Fruit fly (Drosophila melanogaster) whole organism, embryonic: ENCODE results near the gene arm.
A peak's percentile ranks its signal among the peaks of the same experiment; 100 is the strongest.

ENCODE experiments used
- B-H1 ChIP-seq: fragments of 200-800 bp; sonication (Bioruptor generic); IDR thresholded peaks from 3 replicates; pipeline ENCODE4 v1.3.6; 2022; ENCODE audit warnings: missing biosample characterization, missing genetic modification characterization
- BEAF-32 ChIP-seq: fragments of 200-800 bp; sonication (Bioruptor generic); optimal IDR thresholded peaks from 3 replicates; lab custom pipeline; 2017; ENCODE audit warnings: missing biosample characterization, missing genetic modification characterization, mild to moderate bottlenecking, moderate library complexity, missing genetic modification reagents
- CG10147 ChIP-seq: fragments of 200-800 bp; sonication (Bioruptor generic); optimal IDR thresholded peaks from 2 replicates; lab custom pipeline; 2019; ENCODE audit warnings: missing biosample characterization, mild to moderate bottlenecking, missing genetic modification characterization, moderate library complexity
- CG10267 ChIP-seq: fragments of 200-800 bp; sonication (Bioruptor generic); optimal IDR thresholded peaks from 2 replicates; lab custom pipeline; 2018; ENCODE audit warnings: missing biosample characterization, mild to moderate bottlenecking, missing genetic modification characterization, moderate library complexity
- CG11560 ChIP-seq: fragments of 200-800 bp; sonication (Bioruptor generic); IDR thresholded peaks from 3 replicates; pipeline ENCODE4 v1.3.6; 2022; ENCODE audit warnings: missing biosample characterization, missing genetic modification characterization
- CG16779 ChIP-seq: fragments of 200-800 bp; sonication (Bioruptor generic); IDR thresholded peaks from 2 replicates; pipeline ENCODE4 v1.3.6; 2022; ENCODE audit warnings: missing biosample characterization, missing genetic modification characterization
- CG1792 ChIP-seq: fragments of 200-800 bp; sonication (Bioruptor generic); optimal IDR thresholded peaks from 2 replicates; lab custom pipeline; 2016; ENCODE audit warnings: missing biosample characterization, missing genetic modification characterization
- CG2116 ChIP-seq: fragments of 200-800 bp; sonication (Bioruptor generic); optimal IDR thresholded peaks from 3 replicates; lab custom pipeline; 2018; ENCODE audit warnings: missing biosample characterization, mild to moderate bottlenecking, missing genetic modification characterization
- CG30403 ChIP-seq: fragments of 200-800 bp; sonication (Bioruptor generic); optimal IDR thresholded peaks from 3 replicates; lab custom pipeline; 2016; ENCODE audit warnings: missing biosample characterization, missing genetic modification characterization
- CG3726 ChIP-seq: fragments of 200-800 bp; sonication (Bioruptor generic); IDR thresholded peaks from 3 replicates; pipeline ENCODE4, ENCODE4 v1.3.6; 2022; ENCODE audit warnings: missing biosample characterization, missing genetic modification characterization
- CG4617 ChIP-seq: fragments of 200-800 bp; sonication (Bioruptor generic); optimal IDR thresholded peaks from 3 replicates; lab custom pipeline; 2016; ENCODE audit warnings: missing biosample characterization, missing genetic modification characterization, borderline replicate concordance
- CG6791 ChIP-seq: fragments of 200-800 bp; sonication (Bioruptor generic); IDR thresholded peaks from 3 replicates; pipeline ENCODE4 v1.3.6; 2022; ENCODE audit warnings: missing biosample characterization, missing genetic modification characterization; ENCODE audit not compliant: partially characterized antibody
- CG7271 ChIP-seq: fragments of 200-800 bp; sonication (Bioruptor generic); optimal IDR thresholded peaks from 2 replicates; lab custom pipeline; 2018; ENCODE audit warnings: missing biosample characterization, mild to moderate bottlenecking, missing genetic modification characterization, moderate library complexity
- CG7928 ChIP-seq: fragments of 200-800 bp; sonication (Bioruptor generic); optimal IDR thresholded peaks from 2 replicates; lab custom pipeline; 2017; ENCODE audit warnings: missing biosample characterization, mild to moderate bottlenecking, missing genetic modification characterization
- Eip74EF ChIP-seq, 2 experiments: fragments of 200-800 bp in 1 of 2; fragments of >200 bp in 1 of 2; sonication (Bioruptor generic) in 1 of 2; optimal IDR thresholded peaks; 2 replicates each; lab custom pipeline; 2017 to 2019; ENCODE audit warnings: missing biosample characterization in 2 of 2, missing genetic modification characterization in 2 of 2, mild to moderate bottlenecking in 1 of 2, moderate library complexity in 1 of 2
- HLH54F ChIP-seq: fragments of 200-800 bp; sonication (Bioruptor generic); optimal IDR thresholded peaks from 3 replicates; lab custom pipeline; 2016; ENCODE audit warnings: missing biosample characterization, missing genetic modification characterization
- Hey ChIP-seq: fragments of 200-800 bp; sonication (Bioruptor generic); optimal IDR thresholded peaks from 3 replicates; lab custom pipeline; 2018; ENCODE audit warnings: missing biosample characterization, mild to moderate bottlenecking, missing genetic modification characterization
- Hr39 ChIP-seq: fragments of >200 bp; optimal IDR thresholded peaks from 2 replicates; lab custom pipeline; 2017
- Hsf ChIP-seq: fragments of 200-800 bp; sonication (Bioruptor generic); optimal IDR thresholded peaks from 3 replicates; lab custom pipeline; 2016; ENCODE audit warnings: missing biosample characterization, missing genetic modification characterization
- Lhr ChIP-seq: fragments of 200-800 bp; sonication (Bioruptor generic); optimal IDR thresholded peaks from 3 replicates; lab custom pipeline; 2017; ENCODE audit warnings: mild to moderate bottlenecking, missing biosample characterization, missing genetic modification reagents, missing genetic modification characterization
- MESR4 ChIP-seq: fragments of 200-800 bp; sonication (Bioruptor generic); optimal IDR thresholded peaks from 2 replicates; lab custom pipeline; 2018; ENCODE audit warnings: missing biosample characterization, mild to moderate bottlenecking, missing genetic modification characterization, moderate library complexity
- MTF-1 ChIP-seq: fragments of 200-800 bp; sonication (Bioruptor generic); optimal IDR thresholded peaks from 2 replicates; lab custom pipeline; 2018; ENCODE audit warnings: missing biosample characterization, mild to moderate bottlenecking, missing genetic modification characterization, borderline replicate concordance
- Myb ChIP-seq: fragments of 200-800 bp; sonication (Bioruptor generic); optimal IDR thresholded peaks from 2 replicates; lab custom pipeline; 2016; ENCODE audit warnings: missing biosample characterization, missing genetic modification characterization
- Pdp1 ChIP-seq, 2 experiments: fragments of 200-800 bp; sonication (Bioruptor generic); optimal IDR thresholded peaks; 3 replicates each; lab custom pipeline; 2016; ENCODE audit warnings: missing biosample characterization in 2 of 2, missing genetic modification characterization in 2 of 2, mild to moderate bottlenecking in 1 of 2, moderate library complexity in 1 of 2
- Scr ChIP-seq: fragments of 200-800 bp; sonication (Bioruptor generic); IDR thresholded peaks from 2 replicates; pipeline ENCODE4 v1.3.6; 2022; ENCODE audit warnings: missing biosample characterization, missing genetic modification characterization; ENCODE audit not compliant: partially characterized antibody
- Sin3A ChIP-seq: fragments of >200 bp; optimal IDR thresholded peaks from 2 replicates; lab custom pipeline; 2018
- Sry-δ ChIP-seq: fragments of 200-800 bp; sonication (Bioruptor generic); optimal IDR thresholded peaks from 2 replicates; lab custom pipeline; 2016; ENCODE audit warnings: missing biosample characterization, missing genetic modification characterization
- Tbp ChIP-seq: fragments of >200 bp; optimal IDR thresholded peaks from 2 replicates; lab custom pipeline; 2018; ENCODE audit warnings: missing biosample characterization, missing genetic modification characterization
- ac ChIP-seq: fragments of 200-800 bp; sonication (Bioruptor generic); optimal IDR thresholded peaks from 3 replicates; lab custom pipeline; 2017; ENCODE audit warnings: missing biosample characterization, mild to moderate bottlenecking, missing genetic modification characterization
- amos ChIP-seq: fragments of 200-800 bp; sonication (Bioruptor generic); IDR thresholded peaks from 2 replicates; pipeline ENCODE4 v1.3.6; 2022; ENCODE audit warnings: missing biosample characterization, missing genetic modification characterization; ENCODE audit not compliant: partially characterized antibody
- ci ChIP-seq: fragments of 200-800 bp; sonication (Bioruptor generic); IDR thresholded peaks from 3 replicates; pipeline ENCODE4 v1.3.6; 2022; ENCODE audit warnings: missing biosample characterization, missing genetic modification characterization
- crp ChIP-seq, 2 experiments: fragments of 200-800 bp; sonication (Bioruptor generic); optimal IDR thresholded peaks; 2 replicates in 1 of 2; 3 replicates in 1 of 2; lab custom pipeline; 2017; ENCODE audit warnings: missing biosample characterization in 2 of 2, missing genetic modification characterization in 2 of 2, mild to moderate bottlenecking in 1 of 2, moderate library complexity in 1 of 2
- da ChIP-seq: fragments of 200-800 bp; sonication (Bioruptor generic); optimal IDR thresholded peaks from 2 replicates; lab custom pipeline; 2016; ENCODE audit warnings: missing biosample characterization, missing genetic modification characterization
- disco-r ChIP-seq: fragments of 200-800 bp; sonication (Bioruptor generic); optimal IDR thresholded peaks from 2 replicates; lab custom pipeline; 2016; ENCODE audit warnings: missing biosample characterization, missing genetic modification characterization
- fru ChIP-seq: fragments of >200 bp; optimal IDR thresholded peaks from 2 replicates; lab custom pipeline; 2017
- ftz-f1 ChIP-seq: fragments of 200-800 bp; sonication (Bioruptor generic); optimal IDR thresholded peaks from 2 replicates; lab custom pipeline; 2016; ENCODE audit warnings: missing biosample characterization, missing genetic modification characterization
- nau ChIP-seq: fragments of 200-800 bp; sonication (Bioruptor generic); optimal IDR thresholded peaks from 3 replicates; lab custom pipeline; 2017; ENCODE audit warnings: missing biosample characterization, mild to moderate bottlenecking, missing genetic modification characterization, missing genetic modification reagents
- nerfin-2 ChIP-seq: fragments of 200-800 bp; sonication (Bioruptor generic); IDR thresholded peaks from 2 replicates; pipeline ENCODE4 v1.3.6; 2022; ENCODE audit warnings: missing biosample characterization, missing genetic modification characterization; ENCODE audit not compliant: partially characterized antibody
- pan ChIP-seq, 4 experiments: fragments of >200 bp in 3 of 4; fragments of 200-800 bp in 1 of 4; sonication (Bioruptor generic) in 1 of 4; optimal IDR thresholded peaks in 3 of 4; IDR thresholded peaks in 1 of 4; 2 replicates each; pipeline versions ENCODE4 v1.3.6 to Lab custom; 2017 to 2022; ENCODE audit warnings: missing biosample characterization in 2 of 4, missing genetic modification characterization in 2 of 4, mixed read lengths in 1 of 4
- pb ChIP-seq: fragments of 200-800 bp; sonication (Bioruptor generic); optimal IDR thresholded peaks from 3 replicates; lab custom pipeline; 2016; ENCODE audit warnings: missing biosample characterization, missing genetic modification characterization
- pfk ChIP-seq: fragments of 200-800 bp; sonication (Bioruptor generic); optimal IDR thresholded peaks from 2 replicates; lab custom pipeline; 2018; ENCODE audit warnings: missing biosample characterization, mild to moderate bottlenecking, missing genetic modification characterization, moderate library complexity
- schlank ChIP-seq: fragments of 200-800 bp; sonication (Bioruptor generic); optimal IDR thresholded peaks from 2 replicates; lab custom pipeline; 2018; ENCODE audit warnings: missing biosample characterization, mild to moderate bottlenecking, missing genetic modification characterization
- sd ChIP-seq: fragments of 200-800 bp; sonication (Bioruptor generic); optimal IDR thresholded peaks from 3 replicates; lab custom pipeline; 2018; ENCODE audit warnings: missing biosample characterization, mild to moderate bottlenecking, missing genetic modification characterization, moderate library complexity
- sisA ChIP-seq: fragments of 200-800 bp; sonication (Bioruptor generic); IDR thresholded peaks from 2 replicates; pipeline ENCODE4 v1.3.6; 2022; ENCODE audit warnings: missing biosample characterization, missing genetic modification characterization
- slp2 ChIP-seq: fragments of 200-800 bp; sonication (Bioruptor generic); optimal IDR thresholded peaks from 2 replicates; lab custom pipeline; 2016; ENCODE audit warnings: missing biosample characterization, missing genetic modification characterization
- sna ChIP-seq: fragments of 200-800 bp; sonication (Bioruptor generic); IDR thresholded peaks from 2 replicates; pipeline ENCODE4 v1.3.6; 2022; ENCODE audit warnings: missing biosample characterization, missing genetic modification characterization; ENCODE audit not compliant: partially characterized antibody
- ssp ChIP-seq: fragments of 200-800 bp; sonication (Bioruptor generic); IDR thresholded peaks from 2 replicates; pipeline ENCODE4 v1.3.6; 2022; ENCODE audit warnings: missing biosample characterization, missing genetic modification characterization
- unc-4 ChIP-seq: fragments of 200-800 bp; sonication (Bioruptor generic); IDR thresholded peaks from 2 replicates; pipeline ENCODE4 v1.3.6; 2022; ENCODE audit warnings: missing biosample characterization, missing genetic modification characterization; ENCODE audit not compliant: partially characterized antibody
- z ChIP-seq: fragments of 200-800 bp; sonication (Bioruptor generic); IDR thresholded peaks from 3 replicates; pipeline ENCODE4 v1.3.6; 2022; ENCODE audit warnings: missing biosample characterization, missing genetic modification characterization

Gene arm

DNA sequence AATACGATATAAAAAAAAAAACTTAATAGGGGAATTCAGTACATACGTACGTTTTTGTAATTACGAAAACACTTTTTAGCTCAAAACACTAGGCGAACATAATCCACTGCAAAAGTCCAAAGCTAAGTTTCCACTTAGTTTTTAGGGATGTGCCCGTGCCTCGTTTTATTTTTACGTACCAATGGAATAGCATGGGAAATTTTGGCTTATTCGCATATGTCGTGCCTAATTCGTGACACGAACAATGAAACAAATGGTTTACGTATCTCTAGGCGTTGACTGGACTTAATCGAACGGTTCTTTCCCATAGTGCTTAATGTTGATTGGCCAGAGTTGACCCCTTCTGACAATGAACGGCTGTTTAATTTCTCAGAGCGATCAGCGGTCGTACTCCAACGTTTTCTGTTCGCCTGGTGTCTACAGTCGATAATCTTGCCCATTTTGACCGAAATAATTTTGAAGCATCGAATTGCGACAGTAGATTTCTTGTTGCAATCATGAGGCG lies 20.8 kb downstream of the arm start, which contains the start of gene CG14818 (continued):
- TF ChIP-seq CG10147 (GFP tag; lab: Kevin White, UChicago): peak; percentile 65
- TF ChIP-seq Sin3A: no peak
- no peak for TF ChIP-seq sd (tag; lab: Kevin White, UChicago)
- peak; percentile 27 for TF ChIP-seq CG1792 (GFP tag; lab: Kevin White, UChicago)
- peak; percentile 86 for TF ChIP-seq sna (GFP tag; lab: Robert Waterston, UW)
- TF ChIP-seq BEAF-32 (GFP tag; lab: Kevin White, UChicago): peak; percentile 83
- TF ChIP-seq slp2 (GFP tag; lab: Kevin White, UChicago): peak; percentile 68
- peak; percentile 56 for TF ChIP-seq Lhr (GFP tag; lab: Kevin White, UChicago)
- TF ChIP-seq CG16779 (GFP tag; lab: Robert Waterston, UW): 0 out of 2 replicates have a peak, but pooled peaks have one; percentile 45
- peak; percentile 36 to 63 for TF ChIP-seq Pdp1 (GFP tag; optimal IDR thresholded peaks at IDR 0.05; lab: Kevin White, UChicago)
- TF ChIP-seq CG30403 (GFP tag; lab: Kevin White, UChicago): peak; percentile 53
- peak; percentile 49 for TF ChIP-seq Hsf
- TF ChIP-seq ssp (GFP tag; lab: Robert Waterston, UW): peak; percentile 65
- TF ChIP-seq ac: no peak
- no peak for TF ChIP-seq z (GFP tag; lab: Robert Waterston, UW)
- TF ChIP-seq crp (GFP tag; optimal IDR thresholded peaks at IDR 0.05; lab: Kevin White, UChicago): no peak
- no peak for TF ChIP-seq CG7928
- peak; percentile 7 for TF ChIP-seq pb (GFP tag; lab: Kevin White, UChicago)
- TF ChIP-seq Scr (GFP tag; lab: Robert Waterston, UW): peak; percentile 92
- TF ChIP-seq CG6791: peak; percentile 81
- TF ChIP-seq Myb (GFP tag; lab: Kevin White, UChicago): peak; percentile 47
- TF ChIP-seq schlank (tag; lab: Kevin White, UChicago): peak; percentile 42
- TF ChIP-seq pan (optimal IDR thresholded peaks at IDR 0.05; lab: Kevin White, UChicago): no peak
- peak in 1 of 2 experiments; percentile 73 for TF ChIP-seq pan (GFP tag; optimal IDR thresholded peaks at IDR 0.05 in 1 of 2, IDR thresholded peaks at IDR 0.05 in 1 of 2)
- no peak for TF ChIP-seq pfk
- TF ChIP-seq amos (GFP tag; lab: Robert Waterston, UW): peak; percentile 78
- no peak for TF ChIP-seq Eip74EF (GFP tag; optimal IDR thresholded peaks at IDR 0.05; lab: Kevin White, UChicago)
- TF ChIP-seq da (GFP tag; lab: Kevin White, UChicago): no peak
- TF ChIP-seq disco-r (GFP tag; lab: Kevin White, UChicago): peak; percentile 18
- peak; percentile 81 for TF ChIP-seq ci (GFP tag; lab: Robert Waterston, UW)
- no peak for TF ChIP-seq MTF-1
- TF ChIP-seq CG7271: no peak
- no peak for TF ChIP-seq CG3726 (GFP tag; lab: Robert Waterston, UW)
- no peak for TF ChIP-seq CG4617 (GFP tag; lab: Kevin White, UChicago)
- TF ChIP-seq Hey (tag; lab: Kevin White, UChicago): no peak
- TF ChIP-seq ftz-f1 (GFP tag; lab: Kevin White, UChicago): no peak
- no peak for TF ChIP-seq Hr39
- peak; percentile 45 for TF ChIP-seq CG10267
- peak; percentile 52 for TF ChIP-seq sisA (GFP tag; lab: Robert Waterston, UW)
- no peak for TF ChIP-seq nau (GFP tag; lab: Kevin White, UChicago)
- peak; percentile 88 for TF ChIP-seq unc-4
- TF ChIP-seq nerfin-2 (GFP tag; lab: Robert Waterston, UW): peak; percentile 55
- peak; percentile 88 for TF ChIP-seq Sry-δ (GFP tag; lab: Kevin White, UChicago)
- peak; percentile 28; the same call in 1 of the 3 replicates for TF ChIP-seq B-H1 (GFP tag; lab: Robert Waterston, UW)
- TF ChIP-seq CG11560 (tag; lab: Robert Waterston, UW): no peak
- peak; percentile 44 for TF ChIP-seq HLH54F (GFP tag; lab: Kevin White, UChicago)
- peak; percentile 4 for TF ChIP-seq CG2116 (GFP tag; lab: Kevin White, UChicago)
- no peak for TF ChIP-seq MESR4 (GFP tag; lab: Kevin White, UChicago)
- no peak for TF ChIP-seq fru
- TF ChIP-seq Tbp (GFP tag; lab: Kevin White, UChicago): no peak
